In the genomic region with DNA sequence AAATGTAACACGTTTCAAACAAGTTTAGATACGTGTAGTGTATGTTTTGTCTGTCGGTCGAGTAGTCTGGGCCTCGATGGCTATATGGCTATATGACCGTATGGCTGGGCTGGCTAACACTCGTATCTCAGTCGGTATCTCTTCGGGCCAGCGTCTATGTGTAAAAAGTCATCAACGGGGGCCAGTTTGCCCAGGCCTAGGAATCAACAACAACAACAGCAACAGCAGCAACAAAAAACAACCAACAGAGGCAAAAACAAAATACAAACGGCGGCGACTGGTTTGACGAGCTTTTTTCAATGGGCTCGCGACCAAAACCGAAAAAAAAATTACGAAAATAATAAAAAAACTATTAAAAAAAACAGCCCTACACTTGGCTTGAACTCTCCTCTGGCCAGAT, we compare ENCODE assay signal across 2 fruit fly cellular contexts.
A peak's percentile ranks its signal among the peaks of the same experiment; 100 is the strongest.
TF ChIP-seq lines count a peak whose summit lies in the region.

No protein-coding gene starts in this region.

TF ChIP-seq in whole organism, embryonic, 481 proteins besides CTCF, POLR2A, EP300 and RAD21 (continued from another document):
- TF ChIP-seq bsh (GFP tag; optimal IDR thresholded peaks at IDR 0.05; lab: Kevin White, UChicago) = peak in 1 of 2 experiments; percentile 95
- no peak for TF ChIP-seq CG17802 (tag; optimal IDR thresholded peaks at IDR 0.05; lab: Kevin White, UChicago)
- no peak for TF ChIP-seq Bgb (GFP tag; IDR thresholded peaks at IDR 0.05; lab: Robert Waterston, UW; ENCODE audit: partially characterized antibody)
- TF ChIP-seq Mad (GFP tag; optimal IDR thresholded peaks at IDR 0.05; lab: Kevin White, UChicago) = no peak
- TF ChIP-seq Aef1 (GFP tag; IDR thresholded peaks at IDR 0.05; lab: Robert Waterston, UW) = 0 out of 3 replicates have a peak, but pooled peaks have one; percentile 14
- no peak for TF ChIP-seq CG1024 (GFP tag; IDR thresholded peaks at IDR 0.05; lab: Robert Waterston, UW)
- no peak for TF ChIP-seq Dll (GFP tag; IDR thresholded peaks at IDR 0.05; lab: Robert Waterston, UW; ENCODE audit: partially characterized antibody)
- TF ChIP-seq cas (GFP tag; IDR thresholded peaks at IDR 0.05; lab: Robert Waterston, UW) = no peak
- no peak for TF ChIP-seq en (GFP tag; optimal IDR thresholded peaks at IDR 0.05; lab: Kevin White, UChicago)
- TF ChIP-seq corto (GFP tag; optimal IDR thresholded peaks at IDR 0.05; lab: Kevin White, UChicago) = no peak
- no peak for TF ChIP-seq run (tag; optimal IDR thresholded peaks at IDR 0.05; lab: Kevin White, UChicago)
- peak; percentile 59 for TF ChIP-seq Drgx (GFP tag; IDR thresholded peaks at IDR 0.05; lab: Robert Waterston, UW)
- 0 out of 2 replicates have a peak, but pooled peaks have one; percentile 16 for TF ChIP-seq vvl (GFP tag; IDR thresholded peaks at IDR 0.05; lab: Robert Waterston, UW)
- no peak for TF ChIP-seq CG9215 (GFP tag; IDR thresholded peaks at IDR 0.05; lab: Robert Waterston, UW)
- no peak for TF ChIP-seq lab (GFP tag; optimal IDR thresholded peaks at IDR 0.05; lab: Kevin White, UChicago)
- TF ChIP-seq ac (GFP tag; optimal IDR thresholded peaks at IDR 0.05; lab: Kevin White, UChicago) = no peak

TF ChIP-seq in whole organism, prepupa, 60 proteins besides CTCF, POLR2A, EP300 and RAD21 (continued from another document):
- peak; percentile 88 for TF ChIP-seq CG6276 (GFP tag; optimal IDR thresholded peaks at IDR 0.05; lab: Kevin White, UChicago)
- TF ChIP-seq CG8119 (GFP tag; IDR thresholded peaks at IDR 0.05; lab: Robert Waterston, UW) = peak; percentile 85
- TF ChIP-seq CG1621 (tag; optimal IDR thresholded peaks at IDR 0.05; lab: Kevin White, UChicago) = peak; percentile 85
- TF ChIP-seq CG34406 (GFP tag; optimal IDR thresholded peaks at IDR 0.05; lab: Kevin White, UChicago) = no peak
- TF ChIP-seq Ets21C (GFP tag; optimal IDR thresholded peaks at IDR 0.05; lab: Kevin White, UChicago) = no peak
- no peak for TF ChIP-seq Eip93F (GFP tag; optimal IDR thresholded peaks at IDR 0.05; lab: Kevin White, UChicago)
- peak; percentile 96 for TF ChIP-seq CG9139 (GFP tag; optimal IDR thresholded peaks at IDR 0.05; lab: Kevin White, UChicago)
- no peak for TF ChIP-seq esn (GFP tag; optimal IDR thresholded peaks at IDR 0.05; lab: Kevin White, UChicago)
- TF ChIP-seq CG7368 (GFP tag; optimal IDR thresholded peaks at IDR 0.05; lab: Kevin White, UChicago) = no peak
- TF ChIP-seq CG6792 (GFP tag; optimal IDR thresholded peaks at IDR 0.05; lab: Kevin White, UChicago) = no peak
- TF ChIP-seq CG8632 (GFP tag; optimal IDR thresholded peaks at IDR 0.05; lab: Kevin White, UChicago) = peak; percentile 26
- TF ChIP-seq Sox102F (GFP tag; optimal IDR thresholded peaks at IDR 0.05; lab: Kevin White, UChicago) = no peak
- no peak for TF ChIP-seq CG6854 (GFP tag; optimal IDR thresholded peaks at IDR 0.05; lab: Kevin White, UChicago)
- peak; percentile 42 to 59 for TF ChIP-seq salr (GFP tag; optimal IDR thresholded peaks at IDR 0.05; lab: Kevin White, UChicago)
- TF ChIP-seq dsx (GFP tag; optimal IDR thresholded peaks at IDR 0.05; lab: Kevin White, UChicago; ENCODE audit: poor library complexity, severe bottlenecking) = peak; percentile 85
- peak; percentile 67 for TF ChIP-seq fd59A (GFP tag; optimal IDR thresholded peaks at IDR 0.05; lab: Kevin White, UChicago)
- peak; percentile 95 for TF ChIP-seq CG6808 (GFP tag; optimal IDR thresholded peaks at IDR 0.05; lab: Kevin White, UChicago)
- TF ChIP-seq CG31627 (GFP tag; optimal IDR thresholded peaks at IDR 0.05; lab: Kevin White, UChicago) = no peak
- peak; percentile 72 for TF ChIP-seq eg (GFP tag; IDR thresholded peaks at IDR 0.05; lab: Robert Waterston, UW)
- TF ChIP-seq Hr38 (GFP tag; optimal IDR thresholded peaks at IDR 0.05; lab: Kevin White, UChicago) = no peak
- no peak for TF ChIP-seq dac (GFP tag; optimal IDR thresholded peaks at IDR 0.05; lab: Kevin White, UChicago)
- no peak for TF ChIP-seq Blimp-1 (GFP tag; optimal IDR thresholded peaks at IDR 0.05; lab: Kevin White, UChicago)
- TF ChIP-seq CG6163 (GFP tag; IDR thresholded peaks at IDR 0.05; lab: Robert Waterston, UW) = peak; percentile 83
- no peak for TF ChIP-seq Sox15 (GFP tag; optimal IDR thresholded peaks at IDR 0.05; lab: Kevin White, UChicago)
- TF ChIP-seq Gug (GFP tag; IDR thresholded peaks at IDR 0.05; lab: Robert Waterston, UW) = no peak
- no peak for TF ChIP-seq cyc (GFP tag; optimal IDR thresholded peaks at IDR 0.05; lab: Kevin White, UChicago)
- TF ChIP-seq acj6 (GFP tag; optimal IDR thresholded peaks at IDR 0.05; lab: Kevin White, UChicago) = no peak
- TF ChIP-seq ss (GFP tag; optimal IDR thresholded peaks at IDR 0.05; lab: Kevin White, UChicago) = peak; percentile 96 to 99
